Worm (Caenorhabditis elegans) whole organism, L2 larva: ENCODE data around the gene K10B4.1.

ENCODE experiments used
- blmp-1 ChIP-seq: sonication (generic microtip); optimal IDR thresholded peaks from 2 replicates; lab custom pipeline; 2017; ENCODE audit warnings: missing genetic modification characterization, mild to moderate bottlenecking, missing compliant biosample characterization, antibody characterized with exemption, moderate library complexity; ENCODE audit not compliant: insufficient read depth
- gmeb-1 ChIP-seq: fragments of 150-350 bp; optimal IDR thresholded peaks from 2 replicates; lab custom pipeline; 2014; ENCODE audit warnings: missing biosample characterization, missing genetic modification characterization
- ztf-1 ChIP-seq: fragments of 200-800 bp; sonication (Bioruptor generic); conservative IDR thresholded peaks from 2 replicates; pipeline ENCODE4 v1.3.6; 2022; ENCODE audit warnings: missing genetic modification characterization, missing compliant biosample characterization

DNA sequence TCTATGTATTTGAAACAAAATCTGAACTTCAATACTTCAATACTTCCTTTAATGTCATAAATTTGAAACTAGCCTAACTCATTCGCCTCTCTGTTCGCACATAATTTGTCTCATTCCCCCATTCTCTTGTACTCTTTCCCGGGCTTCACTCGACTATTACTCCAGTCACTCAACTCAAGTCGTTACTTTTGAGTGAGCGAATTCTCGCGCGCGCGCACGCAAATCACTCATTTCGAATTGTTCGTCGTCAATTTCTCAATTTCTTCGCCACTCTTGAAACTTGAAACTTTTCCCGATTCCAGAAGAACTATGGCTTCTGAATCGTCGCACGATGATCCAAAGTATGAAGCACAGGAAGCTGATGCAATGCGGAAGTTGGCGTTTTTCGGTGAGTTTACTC lies 31.0 kb upstream of the K10B4.1 start, which contains the start of gene col-68:
- no peak for TF ChIP-seq ztf-1 (GFP tag; lab: Robert Waterston, UW)
- TF ChIP-seq gmeb-1, result no peak
- no peak for TF ChIP-seq blmp-1
